Worm (Caenorhabditis elegans): Measurements from ENCODE around the gene rsp-1.

The rsp-1 gene

DNA sequence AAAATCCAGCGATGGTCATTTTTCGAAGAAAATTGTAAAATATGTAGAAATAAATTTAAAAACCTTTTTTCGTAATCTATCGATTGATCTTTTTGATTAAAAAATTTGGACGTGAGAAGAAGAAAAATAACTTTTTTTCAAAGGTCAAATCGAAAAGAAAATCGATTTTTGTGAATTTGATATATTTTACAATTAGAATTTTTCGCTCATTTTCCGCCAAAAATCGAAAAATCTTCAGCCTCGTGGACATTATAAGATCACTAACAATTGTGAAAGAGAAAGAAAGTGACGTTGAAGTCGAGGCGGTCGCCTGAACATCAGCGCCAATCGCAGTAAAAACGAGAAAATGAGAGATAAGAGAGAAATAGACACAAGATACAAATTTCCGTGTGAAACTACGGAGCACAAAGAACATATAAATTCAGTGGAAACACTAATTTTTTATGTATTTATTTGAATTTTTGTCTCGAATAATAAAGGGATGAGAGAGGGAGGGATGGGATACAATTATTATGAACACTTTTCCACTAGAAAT is 16.5 kb downstream of the rsp-1 start, which contains the start of gene cisd-1:
Gene cisd-1, minus strand, starts transcription at position 51 of the 535 bp plus-strand sequence.
- peak; percentile 21 for TF ChIP-seq nfya-1 (tag; optimal IDR thresholded peaks at IDR 0.05; ENCODE audit: insufficient read depth)
- peak; percentile 52 for TF ChIP-seq pqm-1 (tag; optimal IDR thresholded peaks at IDR 0.05)
- TF ChIP-seq nhr-25 (tag; optimal IDR thresholded peaks at IDR 0.05), result no peak
- TF ChIP-seq pha-4 (tag; optimal IDR thresholded peaks at IDR 0.05), result peak; percentile 27
- no peak for TF ChIP-seq fkh-10 (GFP tag; optimal IDR thresholded peaks at IDR 0.05)
- TF ChIP-seq sea-2 (GFP tag; optimal IDR thresholded peaks at IDR 0.05), result no peak
- no peak for TF ChIP-seq ZK546.5 (tag; optimal IDR thresholded peaks at IDR 0.05)
- TF ChIP-seq ztf-11 (tag; optimal IDR thresholded peaks at IDR 0.05), result no peak
- TF ChIP-seq elt-2 (tag; optimal IDR thresholded peaks at IDR 0.05), result peak; percentile 65
- TF ChIP-seq eor-1 (tag; optimal IDR thresholded peaks at IDR 0.05), result no peak

DNA sequence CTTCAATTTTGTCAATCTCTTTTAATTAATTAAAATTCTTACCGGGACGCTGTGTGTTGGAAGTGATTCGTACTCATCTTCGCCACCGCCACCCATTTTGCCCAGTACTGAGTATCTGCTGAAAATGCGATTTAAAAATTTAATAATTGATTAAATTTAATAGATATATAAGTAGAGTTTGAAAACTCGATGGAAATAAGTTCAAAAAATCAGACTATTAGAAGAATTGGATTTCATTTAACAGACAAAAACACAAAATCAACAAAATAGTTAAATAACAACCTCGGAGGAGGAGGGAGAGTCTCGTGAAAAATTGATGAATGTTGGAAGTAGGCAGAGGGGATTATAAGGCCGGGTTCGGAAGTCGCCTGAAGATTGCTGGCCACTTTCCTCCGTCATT is 18.8 kb downstream of the rsp-1 start, which contains the start of gene mfn-1:
Gene mfn-1, minus strand, starts transcription at position 101 of the 400 bp plus-strand sequence.
- TF ChIP-seq mdl-1 (tag; optimal IDR thresholded peaks at IDR 0.05), result no peak
- no peak for TF ChIP-seq egl-27 (tag; optimal IDR thresholded peaks at IDR 0.05)
- no peak for TF ChIP-seq daf-12 (tag; optimal IDR thresholded peaks at IDR 0.05)
- TF ChIP-seq pha-4 (tag; optimal IDR thresholded peaks at IDR 0.05), result no peak
- no peak for TF ChIP-seq elt-1 (tag; optimal IDR thresholded peaks at IDR 0.05)

DNA sequence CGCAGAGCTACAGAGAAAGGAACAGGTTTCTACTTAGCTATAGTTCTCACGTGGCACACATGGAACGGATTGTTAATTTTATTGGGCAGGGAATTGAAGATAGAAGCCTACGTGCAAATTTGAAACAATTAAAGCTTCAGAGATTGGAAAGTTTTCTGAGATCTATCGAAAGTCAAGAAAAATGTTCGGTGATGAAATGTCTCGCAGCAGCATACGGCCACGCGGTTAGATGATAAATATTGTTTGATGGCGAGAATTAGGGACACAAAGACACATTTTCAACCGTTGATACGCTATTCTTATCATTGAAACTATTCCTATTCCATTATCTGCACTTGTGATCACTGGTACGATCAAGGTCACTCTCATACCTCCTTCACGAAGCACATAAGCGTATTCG is 19.4 kb downstream of the rsp-1 start:
- TF ChIP-seq mdl-1 (tag; optimal IDR thresholded peaks at IDR 0.05) (peak; percentile 4), pqm-1 (tag; optimal IDR thresholded peaks at IDR 0.05) (peak; percentile 77), pha-4 (tag; optimal IDR thresholded peaks at IDR 0.05) (peak; percentile 5), nhr-28 (tag; optimal IDR thresholded peaks at IDR 0.05) (no peak), nhr-11 (tag; optimal IDR thresholded peaks at IDR 0.05) (no peak), nhr-67 (tag; optimal IDR thresholded peaks at IDR 0.05) (no peak), ZK546.5 (tag; optimal IDR thresholded peaks at IDR 0.05) (no peak), nhr-43 (tag; optimal IDR thresholded peaks at IDR 0.05; ENCODE audit: poor library complexity, severe bottlenecking) (peak; percentile 75), snpc-4 (tag; optimal IDR thresholded peaks at IDR 0.05) (peak; percentile 47), nhr-23 (tag; optimal IDR thresholded peaks at IDR 0.05) (no peak), elt-3 (tag; optimal IDR thresholded peaks at IDR 0.05) (peak; percentile 24 to 86 (median 76)), nhr-25 (tag; optimal IDR thresholded peaks at IDR 0.05) (peak; percentile 51), nhr-12 (tag; optimal IDR thresholded peaks at IDR 0.05) (no peak), nhr-76 (tag; optimal IDR thresholded peaks at IDR 0.05) (no peak), egl-5 (tag; optimal IDR thresholded peaks at IDR 0.05) (no peak), skn-1 (tag; optimal IDR thresholded peaks at IDR 0.05) (peak; percentile 15), jun-1 (tag; optimal IDR thresholded peaks at IDR 0.05) (peak; percentile 46), eor-1 (tag; optimal IDR thresholded peaks at IDR 0.05) (no peak), elt-2 (tag; optimal IDR thresholded peaks at IDR 0.05) (peak; percentile 77)

DNA sequence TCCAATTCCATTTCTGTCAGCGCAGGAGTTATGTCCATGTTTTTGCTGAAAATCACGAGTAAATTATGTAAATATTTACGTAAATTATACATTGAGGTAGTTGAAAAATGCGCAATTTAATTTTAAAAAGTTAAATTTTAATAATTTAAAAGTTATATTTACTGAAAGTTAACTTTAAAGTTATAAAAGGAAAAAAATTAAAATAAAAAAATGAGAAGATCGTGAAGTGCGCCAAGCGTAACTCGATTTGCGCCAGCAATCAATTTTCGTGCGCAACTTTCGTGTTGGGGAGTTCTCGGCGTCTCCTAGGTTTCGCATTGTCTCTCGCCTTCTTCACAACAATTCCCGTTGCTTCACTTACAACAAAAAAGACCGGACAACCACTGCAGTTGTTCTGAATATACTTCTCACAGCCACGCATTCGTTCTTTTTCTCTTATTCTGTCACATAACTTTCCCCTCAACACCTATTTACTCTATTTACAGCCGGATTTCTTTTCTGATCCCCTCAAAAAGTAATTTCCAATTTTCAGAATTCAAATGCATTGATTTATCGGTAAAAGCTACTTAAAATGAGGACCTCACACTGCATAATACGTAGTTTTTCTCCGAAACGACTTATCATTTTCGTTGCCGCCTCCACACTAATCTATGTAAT is 20.5 kb downstream of the rsp-1 start, which contains the start of the genes metl-1 and W02B12.11:
Gene metl-1, minus strand, starts transcription at position 51 of the 657 bp plus-strand sequence.
Gene W02B12.11, plus strand, starts transcription at position 337 of the 657 bp plus-strand sequence.
- TF ChIP-seq snpc-4 (tag; optimal IDR thresholded peaks at IDR 0.05), result no peak
- TF ChIP-seq R02D3.7 (tag; optimal IDR thresholded peaks at IDR 0.05), result peak; percentile 81
- TF ChIP-seq sea-2 (GFP tag; optimal IDR thresholded peaks at IDR 0.05), result no peak
- peak; percentile 62 for TF ChIP-seq jun-1 (tag; optimal IDR thresholded peaks at IDR 0.05)
- no peak for TF ChIP-seq elt-3 (tag; optimal IDR thresholded peaks at IDR 0.05)
- TF ChIP-seq elt-1 (tag; optimal IDR thresholded peaks at IDR 0.05), result peak; percentile 11
- peak; percentile 59 for TF ChIP-seq elt-2 (tag; optimal IDR thresholded peaks at IDR 0.05)
- peak; percentile 80 for TF ChIP-seq tbx-2 (tag; optimal IDR thresholded peaks at IDR 0.05)
- peak; percentile 63 for TF ChIP-seq ceh-28 (tag; optimal IDR thresholded peaks at IDR 0.05)
- peak; percentile 60 for TF ChIP-seq nhr-25 (tag; optimal IDR thresholded peaks at IDR 0.05)
- peak; percentile 69 for TF ChIP-seq lin-15B (tag; optimal IDR thresholded peaks at IDR 0.05)
- peak; percentile 65 for TF ChIP-seq lsy-12 (tag; optimal IDR thresholded peaks at IDR 0.05)
- TF ChIP-seq fos-1 (tag; optimal IDR thresholded peaks at IDR 0.05), result no peak
- no peak for TF ChIP-seq nhr-11 (tag; optimal IDR thresholded peaks at IDR 0.05)
- no peak for TF ChIP-seq fkh-10 (GFP tag; optimal IDR thresholded peaks at IDR 0.05)
- TF ChIP-seq nhr-43 (tag; optimal IDR thresholded peaks at IDR 0.05; ENCODE audit: poor library complexity, severe bottlenecking), result peak; percentile 86
- TF ChIP-seq aly-2 (tag; optimal IDR thresholded peaks at IDR 0.05), result no peak
- no peak for TF ChIP-seq unc-62 (GFP tag; optimal IDR thresholded peaks at IDR 0.05)
- no peak for TF ChIP-seq ceh-9 (tag; optimal IDR thresholded peaks at IDR 0.05)
- no peak for TF ChIP-seq mdl-1 (tag; optimal IDR thresholded peaks at IDR 0.05)
- TF ChIP-seq eor-1 (tag; optimal IDR thresholded peaks at IDR 0.05), result no peak
- no peak for TF ChIP-seq zag-1 (tag; optimal IDR thresholded peaks at IDR 0.05)
- no peak for TF ChIP-seq ama-1 (optimal IDR thresholded peaks at IDR 0.05)
- peak; percentile 36 for TF ChIP-seq egl-5 (tag; optimal IDR thresholded peaks at IDR 0.05)
- TF ChIP-seq nhr-67 (tag; optimal IDR thresholded peaks at IDR 0.05), result no peak
- no peak for TF ChIP-seq ZK546.5 (tag; optimal IDR thresholded peaks at IDR 0.05)
- TF ChIP-seq unc-39 (tag; optimal IDR thresholded peaks at IDR 0.05), result no peak
- no peak for TF ChIP-seq egl-27 (tag; optimal IDR thresholded peaks at IDR 0.05)
- TF ChIP-seq nhr-12 (tag; optimal IDR thresholded peaks at IDR 0.05), result no peak
- no peak for TF ChIP-seq nhr-76 (tag; optimal IDR thresholded peaks at IDR 0.05)
- no peak for TF ChIP-seq pha-4 (tag; optimal IDR thresholded peaks at IDR 0.05)
- peak; percentile 40 for TF ChIP-seq lin-39 (tag; optimal IDR thresholded peaks at IDR 0.05)
- TF ChIP-seq nhr-28 (tag; optimal IDR thresholded peaks at IDR 0.05), result no peak
- TF ChIP-seq pqm-1 (tag; optimal IDR thresholded peaks at IDR 0.05), result peak; percentile 26
- TF ChIP-seq mml-1 (tag; optimal IDR thresholded peaks at IDR 0.05), result no peak
- no peak for TF ChIP-seq fkh-2 (tag; optimal IDR thresholded peaks at IDR 0.05)
- TF ChIP-seq skn-1 (tag; optimal IDR thresholded peaks at IDR 0.05), result peak; percentile 44

Data from whole organism, L3 larva.